Worm (Caenorhabditis elegans) whole organism, late embryonic: ENCODE measurements around the gene C18G1.8.

Experiments used
- K02D7.2 ChIP-seq: sonication (generic microtip); optimal IDR thresholded peaks from 2 replicates; lab custom pipeline; 2017; ENCODE audit warnings: mild to moderate bottlenecking, missing genetic modification characterization, missing compliant biosample characterization
- K09A11.1 ChIP-seq: sonication (generic microtip); optimal IDR thresholded peaks from 2 replicates; lab custom pipeline; 2017; ENCODE audit warnings: antibody characterized with exemption, mild to moderate bottlenecking, missing genetic modification characterization, missing compliant biosample characterization; ENCODE audit not compliant: insufficient read depth
- T23F11.4 ChIP-seq: fragments of 200-800 bp; sonication (Bioruptor generic); optimal IDR thresholded peaks from 2 replicates; lab custom pipeline; 2018; ENCODE audit warnings: mild to moderate bottlenecking, missing genetic modification characterization, missing compliant biosample characterization
- ahr-1 ChIP-seq: sonication (generic microtip); optimal IDR thresholded peaks from 2 replicates; lab custom pipeline; 2016; ENCODE audit warnings: missing genetic modification characterization, missing compliant biosample characterization
- ceh-14 ChIP-seq: sonication (generic microtip); optimal IDR thresholded peaks from 2 replicates; lab custom pipeline; 2016; ENCODE audit warnings: missing genotype, missing genetic modification characterization, missing compliant biosample characterization
- ceh-18 ChIP-seq: sonication (generic microtip); optimal IDR thresholded peaks from 2 replicates; lab custom pipeline; 2016; ENCODE audit warnings: missing genetic modification characterization, missing compliant biosample characterization
- ceh-19 ChIP-seq: fragments of 200-800 bp; sonication (Bioruptor generic); optimal IDR thresholded peaks from 2 replicates; lab custom pipeline; 2018; ENCODE audit warnings: mild to moderate bottlenecking, missing genetic modification characterization, missing compliant biosample characterization
- ceh-2 ChIP-seq: sonication (generic microtip); optimal IDR thresholded peaks from 2 replicates; lab custom pipeline; 2016; ENCODE audit warnings: missing genotype, missing genetic modification characterization, missing compliant biosample characterization
- ceh-22 ChIP-seq: sonication (generic microtip); optimal IDR thresholded peaks from 2 replicates; lab custom pipeline; 2017; ENCODE audit warnings: missing biosample characterization, missing genetic modification characterization
- ceh-24 ChIP-seq: sonication (generic microtip); optimal IDR thresholded peaks from 2 replicates; lab custom pipeline; 2016; ENCODE audit warnings: mild to moderate bottlenecking, missing genetic modification characterization, missing compliant biosample characterization
- ceh-34 ChIP-seq: sonication (generic microtip); optimal IDR thresholded peaks from 2 replicates; lab custom pipeline; 2016; ENCODE audit warnings: mild to moderate bottlenecking, missing genetic modification characterization, missing compliant biosample characterization
- ceh-48 ChIP-seq: sonication (generic microtip); optimal IDR thresholded peaks from 2 replicates; lab custom pipeline; 2016; ENCODE audit warnings: missing genetic modification characterization, inconsistent platforms, missing compliant biosample characterization
- ceh-6 ChIP-seq: fragments of 200-800 bp; sonication (Bioruptor generic); optimal IDR thresholded peaks from 2 replicates; lab custom pipeline; 2018; ENCODE audit warnings: mild to moderate bottlenecking, missing genetic modification characterization, missing compliant biosample characterization
- che-1 ChIP-seq: sonication (generic microtip); optimal IDR thresholded peaks from 2 replicates; lab custom pipeline; 2016; ENCODE audit warnings: mild to moderate bottlenecking, missing genetic modification characterization, missing compliant biosample characterization
- dmd-4 ChIP-seq: sonication (generic microtip); optimal IDR thresholded peaks from 2 replicates; lab custom pipeline; 2016; ENCODE audit warnings: borderline replicate concordance, missing genetic modification characterization, missing compliant biosample characterization
- dve-1 ChIP-seq: sonication (generic microtip); optimal IDR thresholded peaks from 2 replicates; lab custom pipeline; 2017; ENCODE audit warnings: antibody characterized with exemption, mild to moderate bottlenecking, missing genetic modification characterization, missing compliant biosample characterization
- ets-4 ChIP-seq: sonication (generic microtip); optimal IDR thresholded peaks from 2 replicates; lab custom pipeline; 2016; ENCODE audit warnings: missing genetic modification characterization, missing compliant biosample characterization
- eyg-1 ChIP-seq: sonication (generic microtip); optimal IDR thresholded peaks from 2 replicates; lab custom pipeline; 2016; ENCODE audit warnings: missing genotype, missing genetic modification characterization, missing compliant biosample characterization
- fax-1 ChIP-seq: sonication (generic microtip); optimal IDR thresholded peaks from 2 replicates; lab custom pipeline; 2016; ENCODE audit warnings: missing genotype, missing genetic modification characterization, missing compliant biosample characterization
- fkh-6 ChIP-seq: sonication (generic microtip); optimal IDR thresholded peaks from 2 replicates; lab custom pipeline; 2016; ENCODE audit warnings: missing genetic modification characterization, missing compliant biosample characterization
- hlh-15 ChIP-seq: sonication (generic microtip); optimal IDR thresholded peaks from 2 replicates; lab custom pipeline; 2016; ENCODE audit warnings: missing genetic modification characterization, missing compliant biosample characterization
- lin-11 ChIP-seq: fragments of 200-800 bp; sonication (Bioruptor generic); optimal IDR thresholded peaks from 2 replicates; lab custom pipeline; 2018; ENCODE audit warnings: mild to moderate bottlenecking, missing genetic modification characterization, missing compliant biosample characterization
- madf-2 ChIP-seq: sonication (generic microtip); optimal IDR thresholded peaks from 2 replicates; lab custom pipeline; 2017; ENCODE audit warnings: missing genetic modification characterization, missing compliant biosample characterization
- mec-3 ChIP-seq: sonication (generic microtip); optimal IDR thresholded peaks from 2 replicates; lab custom pipeline; 2016; ENCODE audit warnings: borderline replicate concordance, missing genetic modification characterization, missing compliant biosample characterization
- nfya-1 ChIP-seq: sonication (generic microtip); optimal IDR thresholded peaks from 2 replicates; lab custom pipeline; 2017; ENCODE audit warnings: missing genetic modification characterization, mild to moderate bottlenecking, missing compliant biosample characterization, antibody characterized with exemption, moderate library complexity
- nhr-11 ChIP-seq: fragments of 150-350 bp; optimal IDR thresholded peaks from 2 replicates; lab custom pipeline; 2014; ENCODE audit warnings: missing biosample characterization, missing genetic modification characterization
- nhr-232 ChIP-seq: sonication (generic microtip); optimal IDR thresholded peaks from 2 replicates; lab custom pipeline; 2016; ENCODE audit warnings: missing genetic modification characterization, missing compliant biosample characterization
- npax-4 ChIP-seq: sonication (generic microtip); optimal IDR thresholded peaks from 2 replicates; lab custom pipeline; 2016; ENCODE audit warnings: missing genetic modification characterization, missing compliant biosample characterization
- pag-3 ChIP-seq: sonication (generic microtip); optimal IDR thresholded peaks from 2 replicates; lab custom pipeline; 2016; ENCODE audit warnings: missing compliant biosample characterization, missing genetic modification characterization, borderline replicate concordance
- pat-9 ChIP-seq: fragments of 200-800 bp; sonication (Bioruptor generic); optimal IDR thresholded peaks from 2 replicates; lab custom pipeline; 2018; ENCODE audit warnings: mild to moderate bottlenecking, missing genetic modification characterization, moderate library complexity, missing compliant biosample characterization
- pax-1 ChIP-seq: fragments of 150-350 bp; optimal IDR thresholded peaks from 2 replicates; lab custom pipeline; 2014; ENCODE audit warnings: missing biosample characterization, missing genetic modification characterization
- pha-2 ChIP-seq: sonication (generic microtip); optimal IDR thresholded peaks from 2 replicates; lab custom pipeline; 2017; ENCODE audit warnings: mild to moderate bottlenecking, missing genetic modification characterization, missing compliant biosample characterization
- pqm-1 ChIP-seq: sonication (generic microtip); optimal IDR thresholded peaks from 2 replicates; lab custom pipeline; 2016; ENCODE audit warnings: missing genetic modification characterization, missing compliant biosample characterization
- pros-1 ChIP-seq: fragments of 150-350 bp; optimal IDR thresholded peaks from 2 replicates; lab custom pipeline; 2014; ENCODE audit warnings: missing biosample characterization, missing genetic modification reagents, missing genetic modification characterization
- sdc-2 ChIP-seq: sonication (generic microtip); optimal IDR thresholded peaks from 2 replicates; lab custom pipeline; 2016; ENCODE audit warnings: missing genotype, missing genetic modification characterization, missing compliant biosample characterization
- sox-2 ChIP-seq: fragments of 200-800 bp; sonication (Bioruptor generic); IDR thresholded peaks from 2 replicates; pipeline ENCODE4 v1.3.6; 2022; ENCODE audit warnings: missing genetic modification reagents, missing genetic modification characterization, missing compliant biosample characterization
- sox-4 ChIP-seq: sonication (generic microtip); optimal IDR thresholded peaks from 2 replicates; lab custom pipeline; 2017; ENCODE audit warnings: mild to moderate bottlenecking, missing genetic modification characterization, inconsistent platforms, missing compliant biosample characterization
- tbx-2 ChIP-seq: sonication (generic microtip); optimal IDR thresholded peaks from 2 replicates; lab custom pipeline; 2016; ENCODE audit warnings: missing genetic modification characterization, missing compliant biosample characterization
- ttx-3 ChIP-seq: sonication (generic microtip); optimal IDR thresholded peaks from 2 replicates; lab custom pipeline; 2016; ENCODE audit warnings: missing genetic modification reagents, missing genetic modification characterization, missing compliant biosample characterization
- unc-3 ChIP-seq, 2 experiments: fragments of 200-800 bp in 1 of 2; sonication (Bioruptor generic) in 1 of 2; sonication (generic microtip) in 1 of 2; conservative IDR thresholded peaks in 1 of 2; optimal IDR thresholded peaks in 1 of 2; 2 replicates each; pipeline versions ENCODE4 v1.3.6 to Lab custom; 2016 to 2022; ENCODE audit warnings: missing compliant biosample characterization in 2 of 2, missing genetic modification characterization in 2 of 2, missing genetic modification reagents in 1 of 2
- unc-42 ChIP-seq: sonication (generic microtip); optimal IDR thresholded peaks from 2 replicates; lab custom pipeline; 2016; ENCODE audit warnings: missing genotype, missing genetic modification characterization, missing compliant biosample characterization
- unc-55 ChIP-seq: sonication (generic microtip); optimal IDR thresholded peaks from 2 replicates; lab custom pipeline; 2017; ENCODE audit warnings: missing biosample characterization, missing genetic modification reagents, missing genetic modification characterization
- unc-86 ChIP-seq: sonication (generic microtip); optimal IDR thresholded peaks from 2 replicates; lab custom pipeline; 2016; ENCODE audit warnings: missing genetic modification characterization, missing compliant biosample characterization
- zip-5 ChIP-seq: sonication (generic microtip); optimal IDR thresholded peaks from 2 replicates; lab custom pipeline; 2016; ENCODE audit warnings: missing genetic modification characterization, missing compliant biosample characterization
- ztf-16 ChIP-seq: sonication (generic microtip); optimal IDR thresholded peaks from 2 replicates; lab custom pipeline; 2017; ENCODE audit warnings: missing genetic modification characterization, missing compliant biosample characterization

The C18G1.8 gene

DNA sequence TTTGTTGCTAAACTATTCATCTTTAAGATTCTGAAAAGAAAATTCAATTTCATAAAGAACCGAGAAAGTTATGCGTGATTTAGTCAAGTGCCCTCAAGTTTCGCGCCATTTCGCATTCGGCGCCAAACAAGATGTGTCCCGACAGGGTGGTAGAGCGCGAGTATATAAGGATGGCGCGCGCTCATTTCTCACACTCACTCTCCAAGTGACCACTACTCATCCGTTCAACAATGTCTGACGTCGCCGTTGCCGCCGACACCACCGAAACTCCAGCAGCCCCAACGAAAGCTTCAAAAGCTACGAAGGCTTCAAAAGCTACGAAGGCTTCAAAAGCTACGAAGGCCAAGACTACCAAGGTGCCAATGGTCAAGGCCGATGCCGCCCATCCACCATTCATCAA, 12.3 kb downstream of the C18G1.8 start, which contains the start of gene hil-4:
TSS of gene hil-4 (plus strand) at position 191 of the 400 bp plus-strand sequence.
- no peak for TF ChIP-seq ceh-14 (tag; lab: Kevin White, UChicago)
- no peak for TF ChIP-seq ceh-6
- TF ChIP-seq sox-4 (tag; lab: Kevin White, UChicago): no peak
- TF ChIP-seq nfya-1 (tag; lab: Kevin White, UChicago): no peak
- no peak for TF ChIP-seq fkh-6 (tag; lab: Kevin White, UChicago)
- no peak for TF ChIP-seq unc-3 (GFP tag; conservative IDR thresholded peaks at IDR 0.05; lab: Robert Waterston, UW)
- no peak for TF ChIP-seq unc-3 (tag; optimal IDR thresholded peaks at IDR 0.05; lab: Kevin White, UChicago)
- TF ChIP-seq ceh-34 (tag; lab: Kevin White, UChicago): no peak
- no peak for TF ChIP-seq che-1
- no peak for TF ChIP-seq mec-3 (tag; lab: Kevin White, UChicago)
- no peak for TF ChIP-seq hlh-15 (tag; lab: Kevin White, UChicago)

DNA sequence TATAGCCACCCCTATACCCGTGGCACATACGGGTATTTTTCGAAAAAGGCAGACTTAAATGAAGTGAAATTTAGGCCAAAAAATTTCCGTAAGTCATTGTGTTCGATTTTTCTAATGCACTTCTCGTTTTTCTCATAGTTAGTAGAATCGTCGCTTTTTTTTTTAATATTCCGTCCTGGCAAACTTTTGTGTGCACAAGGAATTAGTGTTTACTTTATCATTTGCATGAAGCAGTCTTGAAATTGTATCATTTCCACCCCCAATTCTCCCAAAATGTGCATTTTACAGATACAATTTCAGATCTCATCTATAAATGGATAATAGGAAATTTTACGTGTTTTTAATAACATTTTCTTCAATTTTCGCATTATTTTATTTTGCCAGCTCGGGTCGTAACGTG, 16.1 kb downstream of the C18G1.8 start, which contains the start of gene C18G1.6:
TSS of gene C18G1.6 (plus strand) at position 301 of the 400 bp plus-strand sequence.
- no peak for TF ChIP-seq pat-9
- no peak for TF ChIP-seq pag-3
- TF ChIP-seq hlh-15 (tag; lab: Kevin White, UChicago): no peak
- TF ChIP-seq nhr-232 (tag; lab: Kevin White, UChicago): no peak
- TF ChIP-seq unc-42 (tag; lab: Kevin White, UChicago): no peak
- TF ChIP-seq pqm-1 (tag; lab: Kevin White, UChicago): no peak
- no peak for TF ChIP-seq pha-2 (tag; lab: Kevin White, UChicago)
- TF ChIP-seq ceh-48: no peak
- no peak for TF ChIP-seq ztf-16

DNA sequence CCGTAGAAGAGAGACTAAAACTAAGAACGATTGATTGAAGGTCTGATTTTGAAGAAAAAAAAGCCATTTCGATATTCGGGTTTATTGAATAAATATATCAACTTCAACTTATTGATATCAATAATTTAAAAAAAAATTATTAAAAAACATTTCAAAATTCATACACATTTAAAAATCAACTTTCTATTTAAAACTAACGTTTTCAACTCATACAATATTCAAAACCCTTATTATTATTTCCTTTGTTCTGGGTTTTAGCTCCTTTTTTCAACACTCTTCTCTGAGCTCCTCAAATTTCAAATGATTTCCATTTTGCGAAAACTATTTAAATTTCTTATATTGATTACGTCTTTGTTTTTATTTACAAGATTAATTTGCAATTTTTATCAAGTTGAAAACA, 21.1 kb downstream of the C18G1.8 start, which contains the start of gene C18G1.7:
TSS of gene C18G1.7 (plus strand) at position 301 of the 400 bp plus-strand sequence.
- TF ChIP-seq ceh-18 (tag; lab: Kevin White, UChicago) (no peak), tbx-2 (tag; lab: Kevin White, UChicago) (no peak), hlh-15 (tag; lab: Kevin White, UChicago) (no peak), unc-55 (GFP tag; lab: Kevin White, UChicago) (no peak), ets-4 (tag; lab: Kevin White, UChicago) (no peak), ttx-3 (tag; lab: Kevin White, UChicago) (no peak), ceh-2 (tag; lab: Kevin White, UChicago) (no peak), npax-4 (tag; lab: Kevin White, UChicago) (no peak), sox-2 (GFP tag; lab: Robert Waterston, UW) (no peak), sox-4 (tag; lab: Kevin White, UChicago) (no peak), fax-1 (no peak), ceh-24 (tag; lab: Kevin White, UChicago) (no peak), unc-86 (tag; lab: Kevin White, UChicago) (no peak), dmd-4 (tag; lab: Kevin White, UChicago) (no peak), zip-5 (tag; lab: Kevin White, UChicago) (no peak), nhr-11 (tag; lab: Kevin White, UChicago) (no peak), unc-42 (tag; lab: Kevin White, UChicago) (no peak), ceh-22 (no peak), dve-1 (no peak), pros-1 (tag; lab: Kevin White, UChicago) (no peak)
- TF ChIP-seq, all 69 proteins: peak for 0

DNA sequence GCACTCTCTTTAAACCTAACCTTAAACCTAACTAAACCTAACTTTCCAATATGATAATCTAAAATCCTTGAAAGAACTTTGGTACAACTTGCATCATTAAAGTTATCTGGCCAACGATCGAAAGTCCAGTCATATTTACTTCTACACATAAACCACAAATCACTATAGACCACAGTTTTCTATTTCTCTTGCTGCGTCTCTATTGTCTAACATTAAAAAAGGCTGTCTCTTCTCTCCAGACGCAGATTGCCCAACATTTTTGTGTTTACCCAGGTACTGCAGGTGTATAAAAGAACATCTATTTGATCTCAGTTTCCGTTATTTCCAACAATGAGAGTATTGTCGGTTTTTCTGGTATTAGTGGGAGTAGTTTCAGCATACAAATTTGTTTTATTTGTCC, 24.2 kb downstream of the C18G1.8 start, which contains the start of gene ugt-61:
TSS of gene ugt-61 (plus strand) at position 233 of the 400 bp plus-strand sequence.
- no peak for TF ChIP-seq ceh-24 (tag; lab: Kevin White, UChicago)
- no peak for TF ChIP-seq eyg-1 (tag; lab: Kevin White, UChicago)
- TF ChIP-seq ahr-1 (tag; lab: Kevin White, UChicago): no peak
- TF ChIP-seq unc-86 (tag; lab: Kevin White, UChicago): no peak
- TF ChIP-seq pqm-1 (tag; lab: Kevin White, UChicago): no peak
- no peak for TF ChIP-seq madf-2
- TF ChIP-seq fkh-6 (tag; lab: Kevin White, UChicago): no peak
- no peak for TF ChIP-seq pat-9
- no peak for TF ChIP-seq fax-1
- no peak for TF ChIP-seq K09A11.1 (tag; lab: Kevin White, UChicago)
- no peak for TF ChIP-seq ceh-48
- TF ChIP-seq pax-1 (tag; lab: Kevin White, UChicago): no peak
- no peak for TF ChIP-seq T23F11.4 (GFP tag; lab: Kevin White, UChicago)
- TF ChIP-seq pag-3: no peak
- no peak for TF ChIP-seq ceh-19
- TF ChIP-seq lin-11 (tag; lab: Kevin White, UChicago): no peak
- TF ChIP-seq sox-4 (tag; lab: Kevin White, UChicago): no peak
- no peak for TF ChIP-seq sdc-2 (tag; lab: Kevin White, UChicago)
- no peak for TF ChIP-seq K02D7.2 (tag; lab: Kevin White, UChicago)
- TF ChIP-seq, all 69 proteins: peak for 0
